Fruit fly (Drosophila melanogaster) whole organism: ENCODE results near the gene CG10996.

Source experiments
- Dll ChIP-seq: fragments of >200 bp; optimal IDR thresholded peaks from 2 replicates; lab custom pipeline; 2017
- EcR ChIP-seq, 2 experiments: fragments of >200 bp; optimal IDR thresholded peaks; 2 replicates each; lab custom pipeline; 2017; ENCODE audit warnings: missing biosample characterization in 2 of 2, missing genetic modification characterization in 2 of 2, missing genetic modification reagents in 2 of 2
- pan ChIP-seq: fragments of >200 bp; optimal IDR thresholded peaks from 2 replicates; lab custom pipeline; 2017
- psq ChIP-seq: fragments of >200 bp; optimal IDR thresholded peaks from 2 replicates; lab custom pipeline; 2017
- usp ChIP-seq: fragments of >200 bp; optimal IDR thresholded peaks from 2 replicates; lab custom pipeline; 2017; ENCODE audit warnings: missing biosample characterization, missing genetic modification characterization, mixed read lengths

- TF ChIP-seq psq: no peak
- no peak for TF ChIP-seq Dll (lab: Kevin White, UChicago)
- no peak for TF ChIP-seq pan
- TF ChIP-seq EcR (GFP tag; optimal IDR thresholded peaks at IDR 0.05; lab: Kevin White, UChicago): no peak
- no peak for TF ChIP-seq usp
These were observed 32.2 kb downstream of the CG10996 start for dm6 chrX:13765217-13765616.
